Fruit fly (Drosophila melanogaster): ENCODE data around the gene CG13116.

Gene CG13116

dm6 chr2L:9758856-9759255 is 29.1 kb downstream of the CG13116 start (continued):
- TF ChIP-seq gfzf (GFP tag; optimal IDR thresholded peaks at IDR 0.05) (peak; percentile 12), ab (GFP tag; optimal IDR thresholded peaks at IDR 0.05) (no peak), CG10267 (tag; optimal IDR thresholded peaks at IDR 0.05) (peak; percentile 73), Sox100B (GFP tag; optimal IDR thresholded peaks at IDR 0.05) (no peak), emc (GFP tag; optimal IDR thresholded peaks at IDR 0.05) (peak; percentile 15), sens-2 (GFP tag; IDR thresholded peaks at IDR 0.05) (0 out of 2 replicates have a peak, but pooled peaks have one; percentile 6), knrl (GFP tag; IDR thresholded peaks at IDR 0.05; ENCODE audit: partially characterized antibody) (peak; percentile 92), CG15696 (tag; optimal IDR thresholded peaks at IDR 0.05) (peak; percentile 55), CG13894 (tag; optimal IDR thresholded peaks at IDR 0.05) (peak; percentile 78), NC2β (GFP tag; optimal IDR thresholded peaks at IDR 0.05) (no peak), org-1 (GFP tag; optimal IDR thresholded peaks at IDR 0.05) (no peak), CG16813 (GFP tag; IDR thresholded peaks at IDR 0.05; ENCODE audit: partially characterized antibody) (peak; percentile 94), otp (GFP tag; IDR thresholded peaks at IDR 0.05) (0 out of 3 replicates have a peak, but pooled peaks have one; percentile 51), oc (tag; optimal IDR thresholded peaks at IDR 0.05) (peak; percentile 42), CG11504 (tag; optimal IDR thresholded peaks at IDR 0.05) (no peak), Dp (GFP tag; optimal IDR thresholded peaks at IDR 0.05) (peak; percentile 13), CG2875 (GFP tag; optimal IDR thresholded peaks at IDR 0.05) (no peak), hkb (optimal IDR thresholded peaks at IDR 0.05) (no peak), hkb (GFP tag; IDR thresholded peaks at IDR 0.05) (no peak), Oli (tag; optimal IDR thresholded peaks at IDR 0.05) (peak; percentile 16), TFAM (GFP tag; optimal IDR thresholded peaks at IDR 0.05) (no peak), CG4820 (GFP tag; optimal IDR thresholded peaks at IDR 0.05) (no peak), dmrt11E (tag; optimal IDR thresholded peaks at IDR 0.05) (no peak), CG3995 (GFP tag; optimal IDR thresholded peaks at IDR 0.05) (no peak), Ada2b (GFP tag; IDR thresholded peaks at IDR 0.05) (peak; percentile 63), CG3726 (GFP tag; IDR thresholded peaks at IDR 0.05) (no peak), dan (GFP tag; IDR thresholded peaks at IDR 0.05) (no peak), CG11560 (tag; IDR thresholded peaks at IDR 0.05) (peak; percentile 71; the same call in 2 of the 3 replicates), lab (GFP tag; optimal IDR thresholded peaks at IDR 0.05) (peak; percentile 59), Ets65A (GFP tag) (peak; percentile 96), cad (GFP tag; optimal IDR thresholded peaks at IDR 0.05) (no peak), Hr39 (optimal IDR thresholded peaks at IDR 0.05) (no peak), sens (GFP tag) (peak; percentile 75), eyg (GFP tag; optimal IDR thresholded peaks at IDR 0.05) (no peak), Sin3A (optimal IDR thresholded peaks at IDR 0.05) (no peak), sim (GFP tag; IDR thresholded peaks at IDR 0.05) (no peak), ro (GFP tag; IDR thresholded peaks at IDR 0.05) (no peak), trh (GFP tag; optimal IDR thresholded peaks at IDR 0.05) (no peak), H2.0 (GFP tag; IDR thresholded peaks at IDR 0.05) (peak; percentile 48; the same call in 1 of the 2 replicates), kay (GFP tag; optimal IDR thresholded peaks at IDR 0.05) (no peak), CG1024 (GFP tag; IDR thresholded peaks at IDR 0.05) (peak; percentile 55; the same call in 1 of the 2 replicates), salm (tag; optimal IDR thresholded peaks at IDR 0.05) (no peak), amos (GFP tag; IDR thresholded peaks at IDR 0.05; ENCODE audit: partially characterized antibody) (peak; percentile 94), CG31365 (tag; optimal IDR thresholded peaks at IDR 0.05) (peak; percentile 16), CG12236 (GFP tag; optimal IDR thresholded peaks at IDR 0.05) (no peak), Nf-YB (GFP tag; optimal IDR thresholded peaks at IDR 0.05) (peak; percentile 1), Hmr (GFP tag; optimal IDR thresholded peaks at IDR 0.05) (peak; percentile 60), D19A (tag; optimal IDR thresholded peaks at IDR 0.05) (peak; percentile 38), mam (GFP tag; optimal IDR thresholded peaks at IDR 0.05) (peak; percentile 71), CG31224 (GFP tag; IDR thresholded peaks at IDR 0.05) (peak; percentile 51), nmo (GFP tag; optimal IDR thresholded peaks at IDR 0.05) (peak; percentile 46), Doc3 (GFP tag; IDR thresholded peaks at IDR 0.05; ENCODE audit: partially characterized antibody) (peak; percentile 92), Doc2 (GFP tag; IDR thresholded peaks at IDR 0.05) (no peak)
